Worm (Caenorhabditis elegans) whole organism, L3 larva: Measurements from ENCODE around the gene F47D12.3.

ENCODE experiments used
- aly-2 ChIP-seq: fragments of 150-350 bp; optimal IDR thresholded peaks from 2 replicates; lab custom pipeline; 2014; ENCODE audit warnings: missing biosample characterization, missing genetic modification characterization
- ceh-82 ChIP-seq: fragments of 150-350 bp; optimal IDR thresholded peaks from 2 replicates; lab custom pipeline; 2014; ENCODE audit warnings: missing biosample characterization, missing genetic modification characterization
- elt-3 ChIP-seq, 3 experiments: fragments of 150-350 bp in 1 of 3; sonication (generic microtip) in 2 of 3; optimal IDR thresholded peaks; 2 replicates in 2 of 3; 4 replicates in 1 of 3; lab custom pipeline; 2014 to 2017; ENCODE audit warnings: missing biosample characterization in 3 of 3, missing genetic modification characterization in 3 of 3
- fkh-10 ChIP-seq: sonication (generic microtip); optimal IDR thresholded peaks from 2 replicates; lab custom pipeline; 2017; ENCODE audit warnings: missing biosample characterization, missing genetic modification reagents, missing genetic modification characterization
- fos-1 ChIP-seq: fragments of 150-350 bp; optimal IDR thresholded peaks from 2 replicates; lab custom pipeline; 2014; ENCODE audit warnings: missing biosample characterization, missing genetic modification characterization
- jun-1 ChIP-seq: fragments of 150-350 bp; optimal IDR thresholded peaks from 2 replicates; lab custom pipeline; 2014; ENCODE audit warnings: missing biosample characterization, missing genetic modification reagents, missing genetic modification characterization
- lin-15B ChIP-seq: fragments of 150-350 bp; optimal IDR thresholded peaks from 2 replicates; lab custom pipeline; 2014; ENCODE audit warnings: missing biosample characterization, missing genetic modification characterization
- skn-1 ChIP-seq: fragments of 150-350 bp; optimal IDR thresholded peaks from 2 replicates; lab custom pipeline; 2014; ENCODE audit warnings: missing biosample characterization, missing genetic modification characterization
- unc-39 ChIP-seq: sonication (generic microtip); optimal IDR thresholded peaks from 4 replicates; lab custom pipeline; 2017; ENCODE audit warnings: missing biosample characterization, missing genetic modification characterization

DNA sequence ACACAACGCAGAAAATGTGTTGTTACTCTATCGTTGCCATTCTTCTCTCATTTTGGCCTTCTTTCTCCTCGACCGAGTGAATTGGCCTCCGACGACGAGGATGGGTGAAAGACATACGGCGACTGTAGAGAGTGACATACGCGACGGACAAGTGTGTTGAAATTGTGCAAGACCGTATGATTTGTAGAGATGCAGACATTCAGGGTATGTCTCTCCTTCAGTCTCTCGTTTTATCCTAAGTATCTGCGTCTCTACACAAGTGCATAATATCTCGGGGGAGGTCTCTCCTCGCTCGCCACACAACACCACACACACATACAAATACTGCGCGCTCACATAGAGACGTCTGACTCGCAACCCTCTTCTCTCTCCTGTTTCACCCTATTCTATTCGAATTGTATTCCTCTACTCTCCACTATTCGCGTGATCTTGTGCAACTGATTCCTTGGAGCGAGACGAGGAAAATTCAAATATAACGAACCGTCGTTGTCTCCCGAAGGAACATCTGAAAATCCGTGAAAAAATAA is 18.1 kb upstream of the F47D12.3 start, which contains the start of gene hmg-1.2:
- TF ChIP-seq skn-1 (no peak), ceh-82 (tag; lab: Kevin White, UChicago) (no peak), fkh-10 (GFP tag; lab: Kevin White, UChicago) (no peak), lin-15B (tag; lab: Kevin White, UChicago) (peak; percentile 48), jun-1 (peak; percentile 88), elt-3 (tag; optimal IDR thresholded peaks at IDR 0.05; lab: Kevin White, UChicago) (peak in 1 of 3 experiments; percentile 44), aly-2 (tag; lab: Kevin White, UChicago) (no peak), unc-39 (tag; lab: Kevin White, UChicago) (no peak), fos-1 (tag; lab: Kevin White, UChicago) (no peak)
